Fruit fly (Drosophila melanogaster): ENCODE data around the gene eIF4G1.

Gene eIF4G1

DNA sequence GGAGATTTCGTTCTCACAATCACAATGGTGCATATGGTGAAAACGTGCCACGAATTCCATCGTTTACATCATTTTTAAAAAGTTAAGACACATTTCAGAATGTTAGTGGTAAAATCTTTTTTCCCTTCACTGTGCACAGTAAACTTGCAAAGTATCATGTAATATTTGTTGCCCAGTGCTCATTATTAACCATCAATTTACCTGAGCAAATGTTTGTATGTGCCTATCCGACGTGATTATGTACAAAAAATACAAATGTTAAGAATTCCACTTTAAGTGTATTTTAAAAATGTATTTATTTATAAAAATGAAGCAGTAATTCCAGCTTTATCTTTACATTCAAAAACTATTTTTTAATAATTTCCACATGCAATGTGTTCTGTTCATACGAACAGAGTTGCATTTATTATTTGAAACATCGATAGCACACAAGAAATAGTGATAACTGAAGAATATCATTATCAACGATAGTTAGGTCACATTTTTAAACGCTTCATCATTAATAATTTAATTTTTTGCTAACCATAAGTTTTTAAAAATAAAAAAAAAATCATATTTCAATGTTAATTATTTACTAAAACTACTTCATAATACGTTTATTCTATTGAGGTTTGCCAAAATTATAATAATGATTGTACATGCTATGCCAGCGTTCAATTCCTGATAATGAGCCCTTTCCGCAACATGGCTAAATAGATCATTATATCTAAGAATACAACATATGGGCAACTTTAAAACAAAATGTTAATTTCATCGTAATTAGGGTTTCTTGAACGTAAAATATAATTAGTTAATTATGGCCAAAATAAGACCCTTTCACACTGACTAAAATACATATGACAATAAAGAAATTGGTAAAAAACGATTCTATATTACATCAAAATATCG, at the start of gene eIF4G1:
Gene eIF4G1, minus strand, starts transcription at position 405 of the 888 bp plus-strand sequence.
- no peak for TF ChIP-seq noc (tag; optimal IDR thresholded peaks at IDR 0.05)

DNA sequence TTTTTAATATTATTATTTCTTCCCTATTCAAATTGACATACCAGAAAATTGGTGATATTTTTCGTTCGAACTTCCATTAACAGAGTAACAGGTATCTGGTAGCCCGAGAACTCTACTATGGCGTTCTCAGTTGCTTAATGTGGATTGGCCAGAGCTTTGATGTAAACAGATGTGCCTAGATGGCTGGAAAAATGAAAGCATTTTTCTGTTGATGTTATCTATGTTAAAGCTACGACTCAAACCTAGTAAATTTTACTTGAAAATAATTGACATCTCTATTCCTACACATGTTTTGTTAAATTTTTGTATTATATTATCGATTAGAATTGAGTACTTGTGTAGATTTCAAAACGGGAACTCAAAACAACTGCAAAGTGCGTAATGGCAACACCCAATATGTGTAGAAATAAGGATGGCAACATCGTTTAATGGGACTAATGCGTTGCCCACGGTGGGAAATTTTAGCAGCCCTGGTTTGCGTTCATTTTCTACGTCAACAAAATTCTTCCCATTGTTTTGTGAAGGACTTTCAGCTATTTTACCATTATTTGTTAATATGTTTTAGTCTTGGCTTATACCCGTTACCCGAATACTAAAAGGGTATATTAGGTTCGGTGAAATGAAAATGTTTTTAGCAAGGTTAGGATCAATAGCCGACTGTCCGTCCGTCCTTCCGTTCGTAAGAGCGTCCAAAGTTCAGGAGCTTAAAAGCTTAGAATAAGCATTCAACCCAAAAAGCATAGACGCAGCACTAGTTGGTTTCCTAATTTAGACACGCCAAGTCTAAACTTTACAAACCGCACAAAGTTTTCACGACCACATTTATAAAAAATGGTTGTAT, 49.3 kb upstream of the eIF4G1 start:
- TF ChIP-seq noc (tag; optimal IDR thresholded peaks at IDR 0.05) = no peak

DNA sequence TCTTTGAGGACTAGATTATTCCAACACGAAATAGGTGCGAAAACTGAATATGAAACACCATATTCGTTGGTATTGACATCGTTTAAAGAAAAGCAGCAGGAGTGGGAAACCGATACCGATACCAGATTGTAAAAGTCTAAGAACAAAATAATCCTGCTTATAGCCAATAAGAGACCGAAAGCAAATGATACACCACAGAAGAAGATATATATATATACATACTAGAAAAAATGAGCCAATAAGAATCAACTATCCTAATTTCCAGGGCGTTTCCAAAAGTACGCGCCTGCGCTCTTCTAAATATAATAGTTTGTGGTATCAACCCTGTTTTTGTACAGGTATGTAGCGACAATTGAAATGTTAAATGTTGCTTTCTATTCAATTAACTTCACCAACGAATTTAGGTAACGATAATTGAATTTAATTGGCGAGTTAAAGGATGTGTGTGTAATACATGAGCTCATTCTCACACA, 48.0 kb upstream of the eIF4G1 start, which contains the start of gene fuss:
Gene fuss, minus strand, starts transcription at position 51 of the 473 bp plus-strand sequence.
- TF ChIP-seq noc (tag; optimal IDR thresholded peaks at IDR 0.05) = no peak

DNA sequence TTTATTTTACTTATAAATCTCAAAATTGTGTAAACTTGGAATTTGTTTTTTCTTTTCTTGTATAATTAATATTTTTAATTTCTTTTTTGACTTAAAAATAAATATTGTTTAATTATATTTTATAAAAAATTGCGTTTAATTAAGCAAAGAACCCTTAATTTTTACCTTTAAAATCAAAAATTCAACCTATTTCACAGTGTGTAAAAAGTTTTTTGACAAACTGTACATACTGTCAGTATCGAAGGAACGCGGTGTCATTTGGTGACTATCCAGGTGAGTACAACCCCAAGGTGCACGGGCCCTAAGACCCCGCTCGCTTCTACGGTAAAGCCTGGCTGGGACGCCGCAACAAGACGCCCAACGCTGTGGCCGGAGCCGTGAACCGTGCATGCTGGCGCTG, 46.1 kb upstream of the eIF4G1 start:
- no peak for TF ChIP-seq noc (tag; optimal IDR thresholded peaks at IDR 0.05)

DNA sequence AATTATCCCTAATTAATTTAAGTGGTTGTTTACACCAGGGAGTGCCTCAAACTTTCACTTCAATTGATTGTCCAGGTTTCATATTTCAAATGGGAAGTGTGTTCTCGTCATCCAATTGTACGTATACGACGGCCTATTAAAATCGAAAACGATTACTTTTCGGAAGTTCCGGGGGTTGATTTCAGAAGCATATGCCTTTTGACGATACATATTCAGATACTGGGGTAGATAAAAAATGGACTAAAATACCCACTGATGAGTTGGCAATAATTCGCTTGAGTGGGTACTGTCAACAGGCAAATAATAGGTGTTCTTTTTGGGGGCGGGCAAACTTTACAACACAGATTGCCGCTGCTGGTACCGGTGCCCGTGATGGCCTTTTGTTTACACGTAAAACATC, 44.1 kb upstream of the eIF4G1 start:
- no peak for TF ChIP-seq noc (tag; optimal IDR thresholded peaks at IDR 0.05)

DNA sequence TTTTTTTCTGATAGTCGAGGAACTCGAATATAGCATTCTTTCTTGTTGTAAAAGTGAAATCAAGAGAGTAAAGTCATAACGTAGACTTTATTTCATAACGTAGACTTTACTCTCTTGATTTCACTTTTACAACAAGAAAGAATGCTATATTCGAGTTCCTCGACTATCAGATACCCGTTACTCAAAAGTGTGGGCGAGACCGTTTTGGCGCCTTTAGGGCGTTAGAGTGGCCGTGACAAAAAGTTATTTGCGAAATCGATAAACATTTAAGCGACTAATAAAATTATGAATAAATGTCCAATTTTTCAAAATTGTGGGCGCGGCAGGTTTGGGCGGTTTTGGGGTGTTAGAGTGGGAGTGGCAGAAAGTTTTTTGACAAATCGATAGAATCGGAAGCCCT, 40.6 kb upstream of the eIF4G1 start:
- TF ChIP-seq noc (tag; optimal IDR thresholded peaks at IDR 0.05) = no peak

DNA sequence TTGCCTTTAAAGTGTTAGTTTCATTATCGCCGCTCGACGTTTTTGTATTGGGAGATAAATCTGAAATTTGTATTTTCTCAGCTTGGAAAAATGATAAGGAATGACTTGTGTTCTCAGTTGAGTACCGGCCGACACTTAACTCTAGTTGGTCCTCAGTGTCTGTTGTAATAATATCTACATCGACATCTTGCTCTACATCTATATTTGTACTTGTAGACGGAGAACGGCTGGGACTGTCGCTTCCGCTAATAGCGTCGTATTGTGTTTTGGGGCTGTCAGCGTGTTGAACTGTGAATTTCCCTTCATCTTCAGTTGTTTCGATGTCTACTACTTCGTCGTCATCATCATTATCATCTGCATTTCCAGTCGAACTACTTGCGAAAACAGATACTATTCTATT, 33.2 kb upstream of the eIF4G1 start:
- no peak for TF ChIP-seq noc (tag; optimal IDR thresholded peaks at IDR 0.05)

DNA sequence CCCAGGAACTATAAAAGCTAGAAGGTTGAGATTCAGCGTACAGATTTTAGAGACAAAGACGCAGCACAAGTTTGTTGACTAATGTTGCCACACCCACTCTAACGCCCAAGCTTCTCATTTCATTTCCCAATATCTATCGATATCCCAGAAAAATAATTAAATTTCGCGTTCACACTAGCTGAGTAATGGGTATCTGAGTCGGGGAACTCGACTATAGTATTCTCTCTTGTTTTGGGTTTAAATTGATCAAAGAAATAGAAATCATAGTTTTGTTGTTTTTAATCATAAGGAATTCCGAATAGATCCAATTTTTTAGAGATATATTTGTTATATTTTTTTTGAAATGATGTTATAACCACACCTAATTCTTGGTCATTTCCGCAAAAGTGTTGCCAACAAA, 32.7 kb upstream of the eIF4G1 start:
- TF ChIP-seq noc (tag; optimal IDR thresholded peaks at IDR 0.05) = no peak

DNA sequence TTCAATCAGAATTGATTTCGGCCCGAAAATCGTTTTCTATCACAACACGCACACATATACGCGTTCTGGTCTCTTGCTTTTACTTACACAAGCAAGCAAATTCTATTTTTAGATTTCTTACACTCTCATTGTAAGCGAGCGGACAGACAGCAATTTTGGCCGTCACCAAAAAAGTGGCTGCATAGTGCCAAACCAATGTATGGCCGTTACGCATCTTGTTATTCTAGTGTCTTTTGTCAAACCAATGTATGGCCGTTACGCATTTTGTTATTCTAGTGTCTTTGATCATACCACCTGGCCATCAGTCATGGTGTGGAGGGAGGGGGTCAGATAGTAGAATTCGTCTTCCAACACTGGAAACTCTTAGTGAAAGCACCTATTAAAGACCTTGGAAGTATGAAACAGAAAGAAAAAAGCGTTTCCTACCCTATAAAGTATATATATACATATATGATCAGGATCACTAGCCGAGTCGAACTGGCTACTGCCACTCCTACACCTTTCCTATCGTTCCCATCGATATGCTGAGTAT, 30.6 kb upstream of the eIF4G1 start:
- no peak for TF ChIP-seq noc (tag; optimal IDR thresholded peaks at IDR 0.05)

DNA sequence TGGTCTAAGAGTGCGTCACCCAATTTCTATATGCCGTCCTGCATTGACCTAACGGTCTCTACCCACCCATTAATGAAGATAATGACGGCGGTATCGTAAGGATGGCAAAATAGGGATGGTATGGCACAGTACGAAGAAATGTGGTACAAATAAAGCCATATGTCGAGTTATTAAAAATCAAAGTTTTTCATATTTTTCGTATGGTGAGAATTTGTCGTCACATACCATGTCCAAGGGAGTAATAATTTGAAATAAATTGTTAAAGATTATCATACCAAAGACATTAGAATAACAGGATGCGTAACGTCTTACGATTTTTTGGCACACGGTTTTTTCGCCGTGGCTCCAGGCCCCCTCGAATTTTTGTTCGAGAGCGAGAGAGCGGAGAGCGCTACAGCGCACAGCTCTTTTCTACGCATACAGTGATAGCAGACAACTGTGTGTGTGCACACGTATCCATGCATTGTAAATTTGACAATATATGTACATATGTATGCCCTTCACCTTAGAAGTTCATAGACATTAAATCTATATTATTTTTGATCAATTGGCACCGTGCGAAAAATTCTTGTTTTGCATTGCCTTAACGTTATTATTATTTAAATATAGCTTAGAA, 29.5 kb upstream of the eIF4G1 start:
- no peak for TF ChIP-seq noc (tag; optimal IDR thresholded peaks at IDR 0.05)

DNA sequence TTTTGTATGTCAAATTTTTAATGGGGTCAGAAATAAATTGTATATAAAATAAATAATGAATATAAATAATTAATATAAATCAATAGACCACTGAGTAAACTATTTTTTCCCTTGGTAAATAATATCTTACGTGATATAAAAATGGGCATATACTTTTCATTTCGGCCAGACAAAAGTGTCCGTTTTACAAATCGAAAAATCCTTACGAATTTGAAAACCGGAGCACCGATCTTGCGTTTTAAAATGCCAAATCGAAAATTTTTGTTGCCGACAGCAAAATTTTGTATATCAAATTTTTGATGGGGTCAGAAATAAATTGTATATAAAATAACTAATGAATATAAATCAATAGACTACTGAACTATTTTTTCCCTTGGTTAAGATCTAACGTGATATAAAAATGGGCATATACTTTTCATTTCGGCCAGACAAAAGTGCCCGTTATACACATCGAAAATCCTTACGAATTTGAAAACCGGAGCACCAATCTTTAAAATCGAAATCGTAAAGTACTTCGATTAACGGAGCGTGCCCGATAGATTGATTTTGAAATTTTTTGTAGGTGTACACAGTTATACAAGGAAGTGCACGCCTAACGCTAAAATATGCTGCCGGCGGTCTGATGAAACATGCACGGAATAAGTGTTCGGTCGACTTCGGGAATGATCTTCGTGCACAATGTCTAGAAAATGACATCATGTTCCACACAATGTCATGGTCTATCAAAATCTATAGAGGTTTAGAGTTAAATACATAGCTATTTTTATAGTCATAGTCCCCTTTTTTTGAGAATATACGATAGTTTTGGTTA, 28.8 kb upstream of the eIF4G1 start:
- TF ChIP-seq noc (tag; optimal IDR thresholded peaks at IDR 0.05) = no peak

DNA sequence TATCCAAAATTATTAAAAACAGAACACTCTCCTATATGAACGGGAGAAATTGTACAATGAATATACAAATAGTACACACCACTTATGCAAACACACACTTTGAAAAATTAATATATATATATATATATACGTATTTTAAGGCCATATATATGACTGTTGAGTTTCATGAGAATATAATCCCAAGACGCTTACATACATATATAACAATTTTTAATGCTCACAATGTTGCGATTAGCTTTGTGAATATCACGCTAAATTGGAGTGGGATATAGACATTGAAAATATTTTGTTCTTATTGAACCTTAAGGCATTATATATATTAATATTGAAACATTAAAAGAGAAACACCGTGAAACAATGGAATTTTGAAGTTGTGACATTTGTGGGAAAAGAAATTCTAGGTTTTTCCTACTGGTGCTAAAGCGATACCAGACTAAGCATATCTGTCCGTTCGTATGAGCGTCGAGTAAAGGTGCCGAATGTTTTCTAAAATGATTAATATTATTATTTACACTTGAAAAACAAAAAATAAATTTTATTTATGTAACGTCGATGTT, 27.7 kb upstream of the eIF4G1 start, which contains the start of gene 4E-T:
Gene 4E-T, minus strand, starts transcription at position 300 of the 557 bp plus-strand sequence.
- no peak for TF ChIP-seq noc (tag; optimal IDR thresholded peaks at IDR 0.05)

DNA sequence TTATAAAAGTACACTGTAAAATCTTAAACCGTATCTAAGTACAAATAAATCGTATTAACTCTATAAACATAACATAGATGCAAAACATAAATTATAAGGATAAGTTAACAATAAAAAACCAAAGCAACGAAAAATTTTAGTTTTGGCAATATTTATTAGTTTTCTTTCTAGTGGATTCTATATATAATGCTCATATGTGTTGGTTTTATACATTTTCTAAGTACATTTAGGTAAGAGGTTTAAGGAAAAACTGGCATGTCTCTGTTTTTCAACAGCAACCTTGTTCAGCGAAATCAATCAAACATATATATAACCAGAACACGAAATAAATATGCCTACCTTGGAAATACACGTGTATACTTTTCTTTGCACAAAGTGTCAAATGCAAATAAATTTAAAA, 18.8 kb upstream of the eIF4G1 start:
- TF ChIP-seq noc (tag; optimal IDR thresholded peaks at IDR 0.05) = no peak

DNA sequence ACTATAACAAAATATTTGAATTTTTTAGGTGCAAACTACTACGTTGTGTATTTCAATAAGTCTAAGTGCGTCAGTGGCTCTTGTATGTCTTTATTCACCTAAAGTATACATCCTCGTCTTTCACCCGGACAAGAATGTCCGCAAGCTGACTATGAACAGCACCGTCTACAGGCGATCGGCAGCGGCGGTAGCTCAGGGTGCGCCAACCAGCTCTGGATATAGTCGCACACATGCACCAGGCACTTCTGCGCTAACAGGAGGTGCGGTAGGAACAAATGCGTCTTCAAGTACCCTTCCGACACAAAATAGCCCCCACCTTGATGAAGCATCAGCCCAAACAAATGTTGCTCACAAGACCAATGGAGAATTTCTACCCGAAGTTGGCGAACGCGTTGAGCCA, 15.7 kb upstream of the eIF4G1 start:
- no peak for TF ChIP-seq noc (tag; optimal IDR thresholded peaks at IDR 0.05)

DNA sequence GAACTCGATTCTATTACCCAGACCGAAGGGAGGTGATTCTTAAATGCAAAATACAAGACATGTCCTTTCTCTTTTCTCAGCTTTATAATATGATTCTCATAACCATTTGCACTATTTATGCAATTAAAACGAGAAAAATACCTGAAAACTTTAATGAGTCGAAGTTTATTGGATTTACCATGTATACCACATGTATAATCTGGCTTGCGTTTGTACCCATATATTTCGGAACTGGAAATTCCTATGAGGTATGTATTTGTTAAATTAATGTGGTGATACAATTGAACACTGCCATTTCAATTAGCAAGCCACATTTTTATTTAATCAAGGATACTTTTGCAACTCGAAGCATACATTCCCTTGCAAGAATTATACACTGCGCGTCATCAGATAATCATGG, 13.8 kb upstream of the eIF4G1 start:
- TF ChIP-seq noc (tag; optimal IDR thresholded peaks at IDR 0.05) = no peak
